1 fruit fly cellular context compared by ENCODE assay signal in genomic region chr2L:674923-675322, dm6.
TF ChIP-seq lines count a peak whose summit lies in the region.

No protein-coding gene starts in this region.

TF ChIP-seq in whole organism, prepupa, 60 proteins besides CTCF, POLR2A, EP300 and RAD21 (continued from another document):
- peak; percentile 61 for TF ChIP-seq Ets21C (GFP tag; optimal IDR thresholded peaks at IDR 0.05; lab: Kevin White, UChicago)
- peak; percentile 60 for TF ChIP-seq CG8632 (GFP tag; optimal IDR thresholded peaks at IDR 0.05; lab: Kevin White, UChicago)
- peak; percentile 76 for TF ChIP-seq topi (GFP tag; optimal IDR thresholded peaks at IDR 0.05; lab: Kevin White, UChicago)
- peak; percentile 78 for TF ChIP-seq Smox (GFP tag; optimal IDR thresholded peaks at IDR 0.05; lab: Kevin White, UChicago)
- peak; percentile 12 for TF ChIP-seq Ets96B (tag; optimal IDR thresholded peaks at IDR 0.05; lab: Kevin White, UChicago)
- no peak for TF ChIP-seq fd85E (GFP tag; optimal IDR thresholded peaks at IDR 0.05; lab: Kevin White, UChicago)
- peak; percentile 37 for TF ChIP-seq Hr4 (GFP tag; optimal IDR thresholded peaks at IDR 0.05; lab: Kevin White, UChicago)
- TF ChIP-seq CG34406 (GFP tag; optimal IDR thresholded peaks at IDR 0.05; lab: Kevin White, UChicago) = peak; percentile 69
- peak; percentile 76 for TF ChIP-seq Met (GFP tag; optimal IDR thresholded peaks at IDR 0.05; lab: Kevin White, UChicago)
- TF ChIP-seq ss (GFP tag; optimal IDR thresholded peaks at IDR 0.05; lab: Kevin White, UChicago) = no peak
- peak; percentile 70 for TF ChIP-seq cyc (GFP tag; optimal IDR thresholded peaks at IDR 0.05; lab: Kevin White, UChicago)
- TF ChIP-seq Hr39 (GFP tag; optimal IDR thresholded peaks at IDR 0.05; lab: Kevin White, UChicago) = peak; percentile 76
- TF ChIP-seq CG31627 (GFP tag; optimal IDR thresholded peaks at IDR 0.05; lab: Kevin White, UChicago) = peak; percentile 73
- peak; percentile 46 for TF ChIP-seq vri (GFP tag; optimal IDR thresholded peaks at IDR 0.05; lab: Kevin White, UChicago)
- peak; percentile 28 for TF ChIP-seq CG6808 (GFP tag; optimal IDR thresholded peaks at IDR 0.05; lab: Kevin White, UChicago)
- TF ChIP-seq CG3919 (GFP tag; optimal IDR thresholded peaks at IDR 0.05; lab: Kevin White, UChicago) = peak; percentile 74
- TF ChIP-seq OdsH (GFP tag; optimal IDR thresholded peaks at IDR 0.05; lab: Kevin White, UChicago) = peak; percentile 64
- TF ChIP-seq svp (GFP tag; lab: Kevin White, UChicago) = peak; percentile 92
- no peak for TF ChIP-seq dsx (GFP tag; optimal IDR thresholded peaks at IDR 0.05; lab: Kevin White, UChicago; ENCODE audit: poor library complexity, severe bottlenecking)
- peak; percentile 72 for TF ChIP-seq Eip75B (GFP tag; optimal IDR thresholded peaks at IDR 0.05; lab: Kevin White, UChicago)
- peak; percentile 26; the same call in 1 of the 2 replicates for TF ChIP-seq CG15336 (GFP tag; IDR thresholded peaks at IDR 0.05; lab: Robert Waterston, UW)
- no peak for TF ChIP-seq CG6854 (GFP tag; optimal IDR thresholded peaks at IDR 0.05; lab: Kevin White, UChicago)
- peak; percentile 26 to 32 for TF ChIP-seq salr (GFP tag; optimal IDR thresholded peaks at IDR 0.05; lab: Kevin White, UChicago)
- TF ChIP-seq CG10669 (GFP tag; optimal IDR thresholded peaks at IDR 0.05; lab: Kevin White, UChicago) = peak; percentile 48
- no peak for TF ChIP-seq Eip93F (GFP tag; optimal IDR thresholded peaks at IDR 0.05; lab: Kevin White, UChicago)
- peak; percentile 63 for TF ChIP-seq CG6792 (GFP tag; optimal IDR thresholded peaks at IDR 0.05; lab: Kevin White, UChicago)
- TF ChIP-seq Gug (GFP tag; IDR thresholded peaks at IDR 0.05; lab: Robert Waterston, UW) = no peak; the same call in 1 of the 2 replicates
- peak; percentile 60 for TF ChIP-seq CG11762 (GFP tag; optimal IDR thresholded peaks at IDR 0.05; lab: Kevin White, UChicago; ENCODE audit: insufficient read depth)
- peak; percentile 74 for TF ChIP-seq esn (GFP tag; optimal IDR thresholded peaks at IDR 0.05; lab: Kevin White, UChicago)
- TF ChIP-seq CG9139 (GFP tag; optimal IDR thresholded peaks at IDR 0.05; lab: Kevin White, UChicago) = no peak
- TF ChIP-seq CG8319 (GFP tag; optimal IDR thresholded peaks at IDR 0.05; lab: Kevin White, UChicago) = peak; percentile 62
- peak; percentile 3 for TF ChIP-seq Sox15 (GFP tag; optimal IDR thresholded peaks at IDR 0.05; lab: Kevin White, UChicago)
- TF ChIP-seq dac (GFP tag; optimal IDR thresholded peaks at IDR 0.05; lab: Kevin White, UChicago) = no peak
TF ChIP-seq in whole organism, prepupa: peak in this region for 43.
